Worm (Caenorhabditis elegans): ENCODE measurements around the gene C35B1.9.

The C35B1.9 gene

ce11 chrIV:4115634-4116033, 34.9 kb upstream of the C35B1.9 start, which contains the start of the genes F49F1.4 and F49F1.2:
TSS of gene F49F1.4 (minus strand) at chrIV:4115734.
TSS of gene F49F1.2 (plus strand) at chrIV:4115943.
- TF ChIP-seq aly-2 (tag; optimal IDR thresholded peaks at IDR 0.05) = no peak
- no peak for TF ChIP-seq F26F4.8 (GFP tag; conservative IDR thresholded peaks at IDR 0.05)
- TF ChIP-seq nhr-102 (tag; optimal IDR thresholded peaks at IDR 0.05) = no peak
- no peak for TF ChIP-seq duxl-1 (tag; optimal IDR thresholded peaks at IDR 0.05; ENCODE audit: poor library complexity)
- no peak for TF ChIP-seq mes-2 (tag; optimal IDR thresholded peaks at IDR 0.05; ENCODE audit: poor library complexity, severe bottlenecking)
- no peak for TF ChIP-seq nhr-6 (tag; optimal IDR thresholded peaks at IDR 0.05)
- no peak for TF ChIP-seq spr-1 (tag; optimal IDR thresholded peaks at IDR 0.05)
- TF ChIP-seq madf-9 (GFP tag; conservative IDR thresholded peaks at IDR 0.05) = no peak
- TF ChIP-seq nhr-237 (tag; optimal IDR thresholded peaks at IDR 0.05) = no peak
- TF ChIP-seq ZK337.2 (GFP tag; IDR thresholded peaks at IDR 0.05) = no peak
- no peak for TF ChIP-seq ceh-20 (GFP tag; IDR thresholded peaks at IDR 0.05)
- no peak for TF ChIP-seq fos-1 (tag; optimal IDR thresholded peaks at IDR 0.05)

ce11 chrIV:4114526-4114925, 33.8 kb upstream of the C35B1.9 start, which contains the start of gene F49F1.15:
TSS of gene F49F1.15 (minus strand) at chrIV:4114626.
- TF ChIP-seq ZK546.5 (tag; optimal IDR thresholded peaks at IDR 0.05) (no peak), ZK337.2 (GFP tag; IDR thresholded peaks at IDR 0.05) (no peak), madf-5 (GFP tag; IDR thresholded peaks at IDR 0.05) (no peak), saeg-2 (GFP tag; IDR thresholded peaks at IDR 0.05) (no peak), F37D6.2 (tag; optimal IDR thresholded peaks at IDR 0.05) (no peak), daf-12 (tag; optimal IDR thresholded peaks at IDR 0.05) (no peak), pha-4 (GFP tag; IDR thresholded peaks at IDR 0.05) (no peak), pha-4 (tag; optimal IDR thresholded peaks at IDR 0.05) (no peak)

- TF ChIP-seq ceh-20 (GFP tag; IDR thresholded peaks at IDR 0.05) (no peak), nhr-42 (GFP tag; IDR thresholded peaks at IDR 0.05) (no peak), dmd-9 (GFP tag; IDR thresholded peaks at IDR 0.05) (no peak), nhr-41 (GFP tag; IDR thresholded peaks at IDR 0.05) (no peak), duxl-1 (tag; optimal IDR thresholded peaks at IDR 0.05; ENCODE audit: poor library complexity) (no peak), nhr-28 (tag; optimal IDR thresholded peaks at IDR 0.05) (no peak), hlh-11 (tag; optimal IDR thresholded peaks at IDR 0.05) (no peak), dve-1 (tag; optimal IDR thresholded peaks at IDR 0.05; ENCODE audit: insufficient read depth) (no peak), skn-1 (tag; optimal IDR thresholded peaks at IDR 0.05) (no peak), ama-1 (optimal IDR thresholded peaks at IDR 0.05) (no peak), zfp-2 (tag; optimal IDR thresholded peaks at IDR 0.05) (no peak), zfp-3 (GFP tag; conservative IDR thresholded peaks at IDR 0.05) (no peak), F44E2.7 (GFP tag; IDR thresholded peaks at IDR 0.05) (no peak), rbr-2 (tag; optimal IDR thresholded peaks at IDR 0.05) (no peak)
Measured at ce11 chrIV:4112387-4112786, 31.6 kb upstream of the C35B1.9 start, which contains the start of gene F49F1.14. TSS of gene F49F1.14 (minus strand) at chrIV:4112487.

ce11 chrIV:4108767-4109166, 28.0 kb upstream of the C35B1.9 start, which contains the start of gene C35B1.7:
TSS of gene C35B1.7 (plus strand) at chrIV:4109067.
- TF ChIP-seq ztf-11 (tag; optimal IDR thresholded peaks at IDR 0.05) (no peak), daf-16 (GFP tag; optimal IDR thresholded peaks at IDR 0.05) (no peak), daf-16 (tag; optimal IDR thresholded peaks at IDR 0.05) (no peak), nhr-6 (tag; optimal IDR thresholded peaks at IDR 0.05) (no peak), F44E2.7 (GFP tag; IDR thresholded peaks at IDR 0.05) (no peak), tag-97 (GFP tag; IDR thresholded peaks at IDR 0.05) (no peak), php-3 (GFP tag; IDR thresholded peaks at IDR 0.05) (no peak), gei-8 (GFP tag; optimal IDR thresholded peaks at IDR 0.05) (no peak), ceh-82 (tag; optimal IDR thresholded peaks at IDR 0.05) (no peak), Y75B8A.6 (GFP tag; IDR thresholded peaks at IDR 0.05) (no peak), hlh-11 (tag; optimal IDR thresholded peaks at IDR 0.05) (no peak), T20F7.1 (GFP tag; optimal IDR thresholded peaks at IDR 0.05) (no peak), D1046.2 (GFP tag; IDR thresholded peaks at IDR 0.05) (no peak), hif-1 (tag; optimal IDR thresholded peaks at IDR 0.05) (no peak), ZK546.5 (tag; optimal IDR thresholded peaks at IDR 0.05) (no peak), mes-2 (tag; optimal IDR thresholded peaks at IDR 0.05; ENCODE audit: poor library complexity, severe bottlenecking) (no peak), snpc-4 (tag; optimal IDR thresholded peaks at IDR 0.05) (no peak), snpc-1.2 (GFP tag; IDR thresholded peaks at IDR 0.05) (no peak), zip-2 (tag; optimal IDR thresholded peaks at IDR 0.05) (no peak)
